Fruit fly (Drosophila melanogaster) whole organism, embryonic: ENCODE data around the gene cdi.

Source experiments
- Bgb ChIP-seq: fragments of 200-800 bp; sonication (Bioruptor generic); IDR thresholded peaks from 2 replicates; pipeline ENCODE4 v1.3.6; 2022; ENCODE audit warnings: missing biosample characterization, missing genetic modification characterization; ENCODE audit not compliant: partially characterized antibody
- CG10543 ChIP-seq: fragments of 200-800 bp; sonication (Bioruptor generic); optimal IDR thresholded peaks from 3 replicates; lab custom pipeline; 2017; ENCODE audit warnings: missing biosample characterization, mild to moderate bottlenecking, missing genetic modification characterization, moderate library complexity
- CG12769 ChIP-seq: fragments of 200-800 bp; sonication (Bioruptor generic); optimal IDR thresholded peaks from 2 replicates; lab custom pipeline; 2019; ENCODE audit warnings: missing biosample characterization, mild to moderate bottlenecking, missing genetic modification characterization, moderate library complexity
- CG13624 ChIP-seq: fragments of 200-800 bp; sonication (Bioruptor generic); optimal IDR thresholded peaks from 2 replicates; lab custom pipeline; 2016; ENCODE audit warnings: missing biosample characterization, missing genetic modification characterization
- CG15479 ChIP-seq: fragments of 200-800 bp; sonication (Bioruptor generic); optimal IDR thresholded peaks from 3 replicates; lab custom pipeline; 2019; ENCODE audit warnings: missing biosample characterization, mild to moderate bottlenecking, missing genetic modification characterization, moderate library complexity
- CG16815 ChIP-seq: fragments of 200-800 bp; sonication (Bioruptor generic); optimal IDR thresholded peaks from 3 replicates; lab custom pipeline; 2017; ENCODE audit warnings: missing biosample characterization, mild to moderate bottlenecking, missing genetic modification characterization
- CG1792 ChIP-seq: fragments of 200-800 bp; sonication (Bioruptor generic); optimal IDR thresholded peaks from 2 replicates; lab custom pipeline; 2016; ENCODE audit warnings: missing biosample characterization, missing genetic modification characterization
- CG18476 ChIP-seq: fragments of 200-800 bp; sonication (Bioruptor generic); optimal IDR thresholded peaks from 2 replicates; lab custom pipeline; 2016; ENCODE audit warnings: missing biosample characterization, mild to moderate bottlenecking, missing genetic modification characterization
- CG18599 ChIP-seq: fragments of 200-800 bp; sonication (Bioruptor generic); optimal IDR thresholded peaks from 3 replicates; lab custom pipeline; 2017; ENCODE audit warnings: missing biosample characterization, missing genetic modification characterization, mild to moderate bottlenecking, moderate library complexity, missing genetic modification reagents
- CG2889 ChIP-seq: fragments of 200-800 bp; sonication (Bioruptor generic); IDR thresholded peaks from 3 replicates; pipeline ENCODE4 v1.3.6; 2022; ENCODE audit warnings: missing biosample characterization, missing genetic modification characterization
- CG4404 ChIP-seq: fragments of 200-800 bp; sonication (Bioruptor generic); IDR thresholded peaks from 2 replicates; pipeline ENCODE4 v1.3.6; 2022; ENCODE audit warnings: missing biosample characterization, missing genetic modification characterization
- CG5953 ChIP-seq: fragments of 200-800 bp; sonication (Bioruptor generic); IDR thresholded peaks from 2 replicates; pipeline ENCODE4 v1.3.6; 2022; ENCODE audit warnings: missing biosample characterization, missing genetic modification characterization
- CG6689 ChIP-seq: fragments of 200-800 bp; sonication (Bioruptor generic); IDR thresholded peaks from 2 replicates; pipeline ENCODE4 v1.3.6; 2022; ENCODE audit warnings: missing biosample characterization, missing genetic modification characterization
- CG8765 ChIP-seq: fragments of 200-800 bp; sonication (Bioruptor generic); IDR thresholded peaks from 2 replicates; pipeline ENCODE4 v1.3.6; 2022; ENCODE audit warnings: missing biosample characterization, missing genetic modification characterization
- CG9797 ChIP-seq: fragments of 200-800 bp; sonication (Bioruptor generic); optimal IDR thresholded peaks from 3 replicates; lab custom pipeline; 2018; ENCODE audit warnings: missing biosample characterization, mild to moderate bottlenecking, missing genetic modification characterization
- Dll ChIP-seq: fragments of 200-800 bp; sonication (Bioruptor generic); IDR thresholded peaks from 4 replicates; pipeline ENCODE4 v1.3.6; 2022; ENCODE audit warnings: missing biosample characterization, missing genetic modification characterization; ENCODE audit not compliant: partially characterized antibody
- E2f1 ChIP-seq: fragments of 200-800 bp; sonication (Bioruptor generic); IDR thresholded peaks from 2 replicates; pipeline ENCODE4 v1.3.6; 2022; ENCODE audit warnings: missing biosample characterization, missing genetic modification characterization
- E2f2 ChIP-seq: fragments of 200-800 bp; sonication (Bioruptor generic); IDR thresholded peaks from 2 replicates; pipeline ENCODE4 v1.3.6; 2022; ENCODE audit warnings: missing biosample characterization, missing genetic modification characterization
- HLH3B ChIP-seq: fragments of 200-800 bp; sonication (Bioruptor generic); IDR thresholded peaks from 2 replicates; pipeline ENCODE4 v1.3.6; 2022; ENCODE audit warnings: missing biosample characterization, missing genetic modification characterization
- Hr78 ChIP-seq, 2 experiments: fragments of 200-800 bp in 1 of 2; fragments of >200 bp in 1 of 2; sonication (Bioruptor generic) in 1 of 2; optimal IDR thresholded peaks; 2 replicates each; lab custom pipeline; 2017 to 2019; ENCODE audit warnings: missing biosample characterization in 2 of 2, missing genetic modification characterization in 2 of 2, mild to moderate bottlenecking in 1 of 2, moderate library complexity in 1 of 2
- Kr ChIP-seq: fragments of 200-800 bp; sonication (Bioruptor generic); optimal IDR thresholded peaks from 2 replicates; lab custom pipeline; 2017; ENCODE audit warnings: missing biosample characterization, mild to moderate bottlenecking, missing genetic modification characterization
- MBD-R2 ChIP-seq: fragments of 200-800 bp; sonication (Bioruptor generic); IDR thresholded peaks from 2 replicates; pipeline ENCODE4 v1.3.6; 2022; ENCODE audit warnings: missing biosample characterization, missing genetic modification characterization
- Ravus ChIP-seq: fragments of 200-800 bp; sonication (Bioruptor generic); IDR thresholded peaks from 2 replicates; pipeline ENCODE4 v1.3.6; 2022; ENCODE audit warnings: missing biosample characterization, missing genetic modification characterization
- Stat92E ChIP-seq, 3 experiments: fragments of >200 bp in 2 of 3; fragments of 200-800 bp in 1 of 3; sonication (Bioruptor generic) in 1 of 3; optimal IDR thresholded peaks; 2 replicates each; lab custom pipeline; 2017 to 2019; ENCODE audit warnings: missing biosample characterization in 3 of 3, missing genetic modification characterization in 3 of 3, mild to moderate bottlenecking in 1 of 3, moderate library complexity in 1 of 3
- YL-1 ChIP-seq: fragments of 200-800 bp; sonication (Bioruptor generic); optimal IDR thresholded peaks from 3 replicates; lab custom pipeline; 2017; ENCODE audit warnings: missing biosample characterization, mild to moderate bottlenecking, missing genetic modification characterization
- ash1 ChIP-seq: fragments of 200-800 bp; sonication (Bioruptor generic); optimal IDR thresholded peaks from 2 replicates; lab custom pipeline; 2018; ENCODE audit warnings: missing biosample characterization, mild to moderate bottlenecking, missing genetic modification characterization
- ato ChIP-seq: fragments of 200-800 bp; sonication (Bioruptor generic); IDR thresholded peaks from 2 replicates; pipeline ENCODE4 v1.3.6; 2022; ENCODE audit warnings: missing biosample characterization, missing genetic modification characterization; ENCODE audit not compliant: partially characterized antibody
- bab2 ChIP-seq: fragments of 200-800 bp; sonication (Bioruptor generic); optimal IDR thresholded peaks from 2 replicates; lab custom pipeline; 2016; ENCODE audit warnings: missing biosample characterization, missing genetic modification characterization
- cato ChIP-seq: fragments of 200-800 bp; sonication (Bioruptor generic); optimal IDR thresholded peaks from 2 replicates; lab custom pipeline; 2016; ENCODE audit warnings: missing biosample characterization, missing genetic modification characterization, borderline replicate concordance
- chinmo ChIP-seq: fragments of 200-800 bp; sonication (Bioruptor generic); IDR thresholded peaks from 4 replicates; pipeline ENCODE4 v1.3.6; 2022; ENCODE audit warnings: missing biosample characterization, missing genetic modification characterization; ENCODE audit not compliant: partially characterized antibody
- crc ChIP-seq: fragments of 200-800 bp; sonication (Bioruptor generic); optimal IDR thresholded peaks from 2 replicates; lab custom pipeline; 2016; ENCODE audit warnings: missing biosample characterization, missing genetic modification characterization
- crp ChIP-seq, 2 experiments: fragments of 200-800 bp; sonication (Bioruptor generic); optimal IDR thresholded peaks; 2 replicates in 1 of 2; 3 replicates in 1 of 2; lab custom pipeline; 2017; ENCODE audit warnings: missing biosample characterization in 2 of 2, missing genetic modification characterization in 2 of 2, mild to moderate bottlenecking in 1 of 2, moderate library complexity in 1 of 2
- dm ChIP-seq: fragments of 200-800 bp; sonication (Bioruptor generic); optimal IDR thresholded peaks from 3 replicates; lab custom pipeline; 2016; ENCODE audit warnings: missing biosample characterization, missing genetic modification characterization
- dmrt99B ChIP-seq: fragments of 200-800 bp; sonication (Bioruptor generic); optimal IDR thresholded peaks from 2 replicates; lab custom pipeline; 2018; ENCODE audit warnings: missing biosample characterization, mild to moderate bottlenecking, missing genetic modification characterization, moderate library complexity
- ems ChIP-seq: fragments of 200-800 bp; sonication (Bioruptor generic); optimal IDR thresholded peaks from 3 replicates; lab custom pipeline; 2016; ENCODE audit warnings: missing biosample characterization, missing genetic modification characterization
- esg ChIP-seq: fragments of 200-800 bp; sonication (Bioruptor generic); conservative IDR thresholded peaks from 2 replicates; pipeline ENCODE4 v1.3.6; 2022; ENCODE audit warnings: missing biosample characterization, missing genetic modification characterization
- ewg ChIP-seq: fragments of 200-800 bp; sonication (Bioruptor generic); optimal IDR thresholded peaks from 3 replicates; lab custom pipeline; 2017; ENCODE audit warnings: mild to moderate bottlenecking, missing biosample characterization, missing genetic modification reagents, missing genetic modification characterization
- fd64A ChIP-seq: fragments of 200-800 bp; sonication (Bioruptor generic); optimal IDR thresholded peaks from 3 replicates; lab custom pipeline; 2018; ENCODE audit warnings: missing biosample characterization, mild to moderate bottlenecking, missing genetic modification characterization
- gcm ChIP-seq: fragments of 200-800 bp; sonication (Bioruptor generic); optimal IDR thresholded peaks from 2 replicates; lab custom pipeline; 2019; ENCODE audit warnings: missing biosample characterization, mild to moderate bottlenecking, missing genetic modification characterization, moderate library complexity
- hbn ChIP-seq: fragments of 200-800 bp; sonication (Bioruptor generic); IDR thresholded peaks from 2 replicates; pipeline ENCODE4 v1.3.6; 2022; ENCODE audit warnings: missing biosample characterization, missing genetic modification characterization; ENCODE audit not compliant: partially characterized antibody
- jumu ChIP-seq: fragments of 200-800 bp; sonication (Bioruptor generic); optimal IDR thresholded peaks from 3 replicates; lab custom pipeline; 2016; ENCODE audit warnings: missing biosample characterization, missing genetic modification characterization
- ken ChIP-seq: fragments of 200-800 bp; sonication (Bioruptor generic); IDR thresholded peaks from 3 replicates; pipeline ENCODE4 v1.3.6; 2022; ENCODE audit warnings: missing biosample characterization, missing genetic modification characterization
- lbe ChIP-seq: fragments of 200-800 bp; sonication (Bioruptor generic); optimal IDR thresholded peaks from 2 replicates; lab custom pipeline; 2016; ENCODE audit warnings: missing biosample characterization, mild to moderate bottlenecking, missing genetic modification characterization
- luna ChIP-seq: fragments of 200-800 bp; sonication (Bioruptor generic); optimal IDR thresholded peaks from 2 replicates; lab custom pipeline; 2016; ENCODE audit warnings: missing biosample characterization, missing genetic modification characterization
- otp ChIP-seq: fragments of 200-800 bp; sonication (Bioruptor generic); IDR thresholded peaks from 3 replicates; pipeline ENCODE4, ENCODE4 v1.3.6; 2022; ENCODE audit warnings: missing biosample characterization, missing genetic modification characterization
- p53 ChIP-seq: fragments of 200-800 bp; sonication (Bioruptor generic); optimal IDR thresholded peaks from 2 replicates; lab custom pipeline; 2016; ENCODE audit warnings: missing biosample characterization, missing genetic modification characterization
- pum ChIP-seq: fragments of 200-800 bp; sonication (Bioruptor generic); optimal IDR thresholded peaks from 2 replicates; lab custom pipeline; 2016; ENCODE audit warnings: missing biosample characterization, missing genetic modification characterization
- schlank ChIP-seq: fragments of 200-800 bp; sonication (Bioruptor generic); optimal IDR thresholded peaks from 2 replicates; lab custom pipeline; 2018; ENCODE audit warnings: missing biosample characterization, mild to moderate bottlenecking, missing genetic modification characterization
- shn ChIP-seq: fragments of 200-800 bp; sonication (Bioruptor generic); optimal IDR thresholded peaks from 3 replicates; lab custom pipeline; 2016; ENCODE audit warnings: missing biosample characterization, missing genetic modification characterization
- sisA ChIP-seq: fragments of 200-800 bp; sonication (Bioruptor generic); IDR thresholded peaks from 2 replicates; pipeline ENCODE4 v1.3.6; 2022; ENCODE audit warnings: missing biosample characterization, missing genetic modification characterization
- tin ChIP-seq: fragments of 200-800 bp; sonication (Bioruptor generic); optimal IDR thresholded peaks from 3 replicates; lab custom pipeline; 2016; ENCODE audit warnings: missing biosample characterization, missing genetic modification characterization

Gene cdi

dm6 chr3R:19074207-19074606 is 19.9 kb downstream of the cdi start (continued):
- TF ChIP-seq CG16815 (no peak), ewg (GFP tag; lab: Kevin White, UChicago) (no peak), CG18476 (GFP tag; lab: Kevin White, UChicago) (no peak), schlank (no peak), Kr (GFP tag; lab: Kevin White, UChicago) (no peak), luna (GFP tag; lab: Kevin White, UChicago) (no peak), p53 (GFP tag; lab: Kevin White, UChicago) (no peak), fd64A (no peak), CG18599 (GFP tag; lab: Kevin White, UChicago) (no peak), CG15479 (GFP tag; lab: Kevin White, UChicago) (no peak), Stat92E (GFP tag; optimal IDR thresholded peaks at IDR 0.05; lab: Kevin White, UChicago) (no peak), ash1 (GFP tag; lab: Kevin White, UChicago) (no peak), CG4404 (no peak), bab2 (no peak), cato (GFP tag; lab: Kevin White, UChicago) (no peak), CG12769 (tag; lab: Kevin White, UChicago) (no peak), dm (GFP tag; lab: Kevin White, UChicago) (no peak), MBD-R2 (GFP tag; lab: Robert Waterston, UW) (no peak), crc (GFP tag; lab: Kevin White, UChicago) (no peak), tin (GFP tag; lab: Kevin White, UChicago) (peak; percentile 17), hbn (no peak), otp (GFP tag; lab: Robert Waterston, UW) (peak; percentile 41; the same call in 1 of the 3 replicates), E2f2 (GFP tag; lab: Robert Waterston, UW) (no peak), Dll (GFP tag; lab: Robert Waterston, UW) (no peak), chinmo (GFP tag; lab: Robert Waterston, UW) (no peak), lbe (GFP tag; lab: Kevin White, UChicago) (no peak), Bgb (no peak), YL-1 (no peak), crp (GFP tag; optimal IDR thresholded peaks at IDR 0.05; lab: Kevin White, UChicago) (no peak), ato (GFP tag; lab: Robert Waterston, UW) (no peak), Ravus (GFP tag; lab: Robert Waterston, UW) (no peak), CG1792 (GFP tag; lab: Kevin White, UChicago) (no peak), CG9797 (GFP tag; lab: Kevin White, UChicago) (no peak), shn (GFP tag; lab: Kevin White, UChicago) (no peak), Hr78 (GFP tag; optimal IDR thresholded peaks at IDR 0.05; lab: Kevin White, UChicago) (no peak), ken (GFP tag; lab: Robert Waterston, UW) (peak; percentile 40; the same call in 1 of the 3 replicates), CG2889 (no peak), ems (no peak), dmrt99B (peak; percentile 3), jumu (GFP tag; lab: Kevin White, UChicago) (peak; percentile 15), HLH3B (GFP tag; lab: Robert Waterston, UW) (peak; percentile 33; the same call in 1 of the 2 replicates), gcm (peak; percentile 26), CG13624 (no peak), E2f1 (GFP tag; lab: Robert Waterston, UW) (no peak), CG5953 (GFP tag; lab: Robert Waterston, UW) (no peak), CG6689 (GFP tag; lab: Robert Waterston, UW) (0 out of 2 replicates have a peak, but pooled peaks have one; percentile 17), pum (GFP tag; lab: Kevin White, UChicago) (no peak), esg (GFP tag; lab: Robert Waterston, UW) (0 out of 2 replicates have a peak, but pooled peaks have one; percentile 25), sisA (GFP tag; lab: Robert Waterston, UW) (peak; percentile 56), CG8765 (GFP tag; lab: Robert Waterston, UW) (no peak), CG10543 (no peak)
